Worm (Caenorhabditis elegans) whole organism, young adult: ENCODE results near the gene Y40H7A.4.
"Not testable (repeated sequence)": the region's sequence is repeated elsewhere in the genome, so short reads cannot be mapped to it uniquely, and the experiment has no call there.

Experiments used
- F23B12.7 ChIP-seq: sonication (generic microtip); optimal IDR thresholded peaks from 2 replicates; lab custom pipeline; 2017; ENCODE audit warnings: missing genetic modification characterization, mild to moderate bottlenecking, missing compliant biosample characterization, antibody characterized with exemption, moderate library complexity; ENCODE audit not compliant: insufficient read depth
- ama-1 ChIP-seq, 3 experiments: fragments of 150-350 bp in 1 of 3; sonication (generic microtip) in 2 of 3; optimal IDR thresholded peaks; 2 replicates each; lab custom pipeline; 2014 to 2018; ENCODE audit warnings: missing biosample characterization in 2 of 3, missing genetic modification characterization in 2 of 3, missing genetic modification reagents in 2 of 3
- ceh-91 ChIP-seq: fragments of 200-800 bp; sonication (Bioruptor generic); IDR thresholded peaks from 2 replicates; pipeline ENCODE4 v1.3.6; 2022; ENCODE audit warnings: missing genetic modification reagents, missing genetic modification characterization, missing compliant biosample characterization
- efl-1 ChIP-seq: fragments of 150-350 bp; optimal IDR thresholded peaks from 2 replicates; lab custom pipeline; 2014; ENCODE audit warnings: missing biosample characterization, missing genetic modification reagents, missing genetic modification characterization
- nfya-2 ChIP-seq: fragments of 200-800 bp; sonication (Bioruptor generic); IDR thresholded peaks from 2 replicates; pipeline ENCODE4 v1.3.6; 2022; ENCODE audit warnings: missing genetic modification reagents, missing genetic modification characterization, missing compliant biosample characterization
- pha-4 ChIP-seq: fragments of 150-350 bp; sonication (generic microtip); optimal IDR thresholded peaks from 2 replicates; lab custom pipeline; 2014; ENCODE audit warnings: missing biosample characterization, missing genetic modification reagents, missing genetic modification characterization

DNA sequence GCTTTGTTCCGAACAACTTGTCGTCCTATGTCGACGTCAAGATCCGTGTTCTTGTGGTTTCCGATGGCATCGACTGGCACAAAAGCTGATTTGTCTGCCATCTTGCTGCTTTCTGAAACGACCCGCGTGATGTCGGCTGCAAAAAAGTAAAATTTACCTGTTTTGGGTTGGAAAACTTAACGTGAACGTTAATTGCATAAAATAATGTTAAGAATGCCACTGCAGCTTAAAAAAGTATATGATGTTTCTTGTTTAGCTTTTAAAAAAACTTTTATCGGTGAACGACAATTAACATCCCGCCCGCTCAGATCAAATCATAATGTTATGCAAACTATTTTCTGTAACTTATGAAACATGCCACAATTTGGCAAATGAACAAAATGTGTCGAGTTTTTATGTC lies 41.4 kb downstream of the Y40H7A.4 start, which contains the start of gene M199.8:
- TF ChIP-seq pha-4 (tag; lab: Kevin White, UChicago); nfya-2; ama-1 (optimal IDR thresholded peaks at IDR 0.05; lab: Kevin White, UChicago); ama-1 (GFP tag; optimal IDR thresholded peaks at IDR 0.05; lab: Kevin White, UChicago); F23B12.7 (tag; lab: Kevin White, UChicago); ceh-91 (GFP tag; lab: Robert Waterston, UW); efl-1 (GFP tag; lab: Kevin White, UChicago): not testable (repeated sequence)
